Worm (Caenorhabditis elegans): ENCODE data around the gene smvt-1.

DNA sequence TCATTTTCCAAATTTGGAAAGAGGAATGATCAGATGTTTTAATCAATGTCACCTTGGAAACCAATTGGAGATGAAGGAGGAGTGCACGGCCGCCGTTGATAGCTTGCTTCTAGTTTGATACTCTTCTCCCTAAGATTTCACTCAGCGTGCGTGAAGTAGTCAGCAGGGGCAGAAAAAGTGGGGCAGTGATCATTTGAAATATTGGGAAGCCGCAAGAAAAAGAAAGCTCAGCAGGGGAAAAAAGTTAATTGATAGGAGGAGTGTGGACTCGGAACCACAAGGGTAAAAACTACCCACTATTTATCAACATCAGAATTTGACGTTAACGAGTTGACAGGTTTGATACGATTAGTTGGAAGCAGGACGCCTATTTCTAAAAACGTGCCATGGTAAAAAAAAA lies 40.3 kb downstream of the smvt-1 start, which contains the start of gene K02E10.7:
- TF ChIP-seq sptf-1 (tag; optimal IDR thresholded peaks at IDR 0.05) (no peak), jun-1 (tag; optimal IDR thresholded peaks at IDR 0.05) (no peak), aly-2 (tag; optimal IDR thresholded peaks at IDR 0.05) (no peak), snpc-4 (tag; optimal IDR thresholded peaks at IDR 0.05) (no peak), elt-3 (tag; optimal IDR thresholded peaks at IDR 0.05) (no peak), lsy-2 (tag; optimal IDR thresholded peaks at IDR 0.05) (no peak), mep-1 (tag; optimal IDR thresholded peaks at IDR 0.05) (no peak), nhr-20 (tag; optimal IDR thresholded peaks at IDR 0.05) (no peak)

Data from whole organism, L1 larva.